Worm (Caenorhabditis elegans) whole organism, early embryonic: ENCODE data around the gene ceh-63.

ENCODE experiments used
- B0310.2 ChIP-seq: sonication (generic microtip); optimal IDR thresholded peaks from 2 replicates; lab custom pipeline; 2016; ENCODE audit warnings: mild to moderate bottlenecking, missing genetic modification characterization, missing compliant biosample characterization
- F13C5.2 ChIP-seq: sonication (generic microtip); optimal IDR thresholded peaks from 2 replicates; lab custom pipeline; 2017; ENCODE audit warnings: mild to moderate bottlenecking, missing genetic modification characterization, inconsistent platforms, missing compliant biosample characterization
- aly-1 ChIP-seq: sonication (generic microtip); optimal IDR thresholded peaks from 2 replicates; lab custom pipeline; 2016; ENCODE audit warnings: missing genetic modification characterization, missing compliant biosample characterization
- ama-1 ChIP-seq: fragments of 150-350 bp; optimal IDR thresholded peaks from 2 replicates; lab custom pipeline; 2014
- ceh-13 ChIP-seq: fragments of 200-800 bp; sonication (Bioruptor generic); optimal IDR thresholded peaks from 2 replicates; lab custom pipeline; 2018; ENCODE audit warnings: mild to moderate bottlenecking, missing genetic modification characterization, missing compliant biosample characterization
- ceh-36 ChIP-seq: sonication (generic microtip); optimal IDR thresholded peaks from 2 replicates; lab custom pipeline; 2016; ENCODE audit warnings: missing genetic modification characterization, inconsistent platforms, missing compliant biosample characterization
- ets-7 ChIP-seq: sonication (generic microtip); optimal IDR thresholded peaks from 2 replicates; lab custom pipeline; 2016; ENCODE audit warnings: missing genotype, missing genetic modification characterization, missing compliant biosample characterization
- flt-1 ChIP-seq: fragments of 200-800 bp; sonication (Bioruptor generic); IDR thresholded peaks from 2 replicates; pipeline ENCODE4 v1.3.6; 2022; ENCODE audit warnings: missing genetic modification characterization, missing compliant biosample characterization
- hmbx-1 ChIP-seq: sonication (generic microtip); optimal IDR thresholded peaks from 2 replicates; lab custom pipeline; 2016; ENCODE audit warnings: mild to moderate bottlenecking, missing genetic modification characterization, missing compliant biosample characterization
- hmg-4 ChIP-seq: fragments of 200-800 bp; sonication (Bioruptor generic); optimal IDR thresholded peaks from 2 replicates; lab custom pipeline; 2018; ENCODE audit warnings: mild to moderate bottlenecking, missing genetic modification characterization, missing compliant biosample characterization
- hnd-1 ChIP-seq: sonication (generic microtip); optimal IDR thresholded peaks from 2 replicates; lab custom pipeline; 2016; ENCODE audit warnings: missing genetic modification characterization, missing compliant biosample characterization
- pes-1 ChIP-seq: fragments of 200-800 bp; sonication (Bioruptor generic); IDR thresholded peaks from 2 replicates; pipeline ENCODE4 v1.3.6; 2022; ENCODE audit warnings: missing genetic modification reagents, missing genetic modification characterization, missing compliant biosample characterization
- scrt-1 ChIP-seq: fragments of 200-800 bp; sonication (Bioruptor generic); IDR thresholded peaks from 2 replicates; pipeline ENCODE4 v1.3.6; 2022; ENCODE audit warnings: missing genetic modification characterization, missing compliant biosample characterization
- sea-1 ChIP-seq: fragments of 200-800 bp; sonication (Bioruptor generic); conservative IDR thresholded peaks from 2 replicates; pipeline ENCODE4 v1.3.6; 2022; ENCODE audit warnings: missing genetic modification characterization, missing compliant biosample characterization
- tbx-11 ChIP-seq: fragments of 200-800 bp; sonication (Bioruptor generic); IDR thresholded peaks from 2 replicates; pipeline ENCODE4 v1.3.6; 2022; ENCODE audit warnings: missing genetic modification characterization, missing compliant biosample characterization
- tbx-37 ChIP-seq: fragments of 200-800 bp; sonication (Bioruptor generic); conservative IDR thresholded peaks from 2 replicates; pipeline ENCODE4 v1.3.6; 2022; ENCODE audit warnings: missing genetic modification reagents, missing genetic modification characterization, missing compliant biosample characterization
- tra-4 ChIP-seq: sonication (generic microtip); optimal IDR thresholded peaks from 2 replicates; lab custom pipeline; 2017; ENCODE audit warnings: missing genetic modification characterization, missing compliant biosample characterization

The ceh-63 gene

ce11 chrX:3633654-3634053, 40.2 kb downstream of the ceh-63 start, which contains the start of gene gst-11:
gst-11 (minus strand) TSS chrX:3633754.
- TF ChIP-seq flt-1 (GFP tag; lab: Robert Waterston, UW) (no peak), ceh-36 (tag; lab: Kevin White, UChicago) (no peak), ceh-13 (GFP tag; lab: Kevin White, UChicago) (no peak), pes-1 (GFP tag; lab: Robert Waterston, UW) (no peak), hmbx-1 (no peak), F13C5.2 (tag; lab: Kevin White, UChicago) (no peak), aly-1 (no peak), tbx-11 (no peak), B0310.2 (tag; lab: Kevin White, UChicago) (no peak), scrt-1 (GFP tag; lab: Robert Waterston, UW) (no peak), tbx-37 (GFP tag; lab: Robert Waterston, UW) (no peak), hnd-1 (tag; lab: Kevin White, UChicago) (no peak), ama-1 (lab: Kevin White, UChicago) (no peak), tra-4 (tag; lab: Kevin White, UChicago) (no peak), ets-7 (no peak)

ce11 chrX:3631550-3631949, 42.3 kb downstream of the ceh-63 start:
- no peak for TF ChIP-seq hmbx-1
- peak; percentile 65 for TF ChIP-seq tbx-11
- no peak for TF ChIP-seq aly-1
- TF ChIP-seq ama-1 (lab: Kevin White, UChicago): no peak
- TF ChIP-seq hnd-1 (tag; lab: Kevin White, UChicago): no peak
- TF ChIP-seq F13C5.2 (tag; lab: Kevin White, UChicago): no peak
- 0 out of 2 replicates have a peak, but pooled peaks have one; percentile 60 for TF ChIP-seq scrt-1 (GFP tag; lab: Robert Waterston, UW)
- no peak for TF ChIP-seq ceh-13 (GFP tag; lab: Kevin White, UChicago)
- TF ChIP-seq ceh-36 (tag; lab: Kevin White, UChicago): no peak
- TF ChIP-seq flt-1 (GFP tag; lab: Robert Waterston, UW): no peak
- no peak for TF ChIP-seq tbx-37 (GFP tag; lab: Robert Waterston, UW)
- no peak for TF ChIP-seq B0310.2 (tag; lab: Kevin White, UChicago)
- TF ChIP-seq pes-1 (GFP tag; lab: Robert Waterston, UW): no peak
- peak; percentile 72; the same call in 1 of the 2 replicates for TF ChIP-seq sea-1 (GFP tag; lab: Robert Waterston, UW)
- TF ChIP-seq hmg-4 (GFP tag; lab: Kevin White, UChicago): no peak

ce11 chrX:3630090-3630489, 43.8 kb downstream of the ceh-63 start:
- TF ChIP-seq flt-1 (GFP tag; lab: Robert Waterston, UW) (no peak), sea-1 (GFP tag; lab: Robert Waterston, UW) (no peak), hnd-1 (tag; lab: Kevin White, UChicago) (no peak), ama-1 (lab: Kevin White, UChicago) (no peak), ceh-36 (tag; lab: Kevin White, UChicago) (no peak), scrt-1 (GFP tag; lab: Robert Waterston, UW) (no peak), aly-1 (no peak), tra-4 (tag; lab: Kevin White, UChicago) (no peak), hmbx-1 (no peak), ceh-13 (GFP tag; lab: Kevin White, UChicago) (no peak), tbx-37 (GFP tag; lab: Robert Waterston, UW) (no peak), tbx-11 (no peak)

ce11 chrX:3628016-3628415, 45.8 kb downstream of the ceh-63 start, which contains the start of gene vep-2:
vep-2 (plus strand) TSS chrX:3628316.
- TF ChIP-seq scrt-1 (GFP tag; lab: Robert Waterston, UW) (no peak), F13C5.2 (tag; lab: Kevin White, UChicago) (no peak), sea-1 (GFP tag; lab: Robert Waterston, UW) (no peak), ets-7 (no peak), B0310.2 (tag; lab: Kevin White, UChicago) (no peak), pes-1 (GFP tag; lab: Robert Waterston, UW) (no peak), ceh-13 (GFP tag; lab: Kevin White, UChicago) (no peak), ceh-36 (tag; lab: Kevin White, UChicago) (no peak), flt-1 (GFP tag; lab: Robert Waterston, UW) (no peak), tbx-37 (GFP tag; lab: Robert Waterston, UW) (no peak)

- no peak for TF ChIP-seq tbx-11
- TF ChIP-seq tra-4 (tag; lab: Kevin White, UChicago): no peak
- no peak for TF ChIP-seq ceh-36 (tag; lab: Kevin White, UChicago)
- TF ChIP-seq F13C5.2 (tag; lab: Kevin White, UChicago): no peak
- TF ChIP-seq hmg-4 (GFP tag; lab: Kevin White, UChicago): no peak
- TF ChIP-seq aly-1: no peak
- no peak for TF ChIP-seq hmbx-1
- no peak for TF ChIP-seq tbx-37 (GFP tag; lab: Robert Waterston, UW)
- TF ChIP-seq scrt-1 (GFP tag; lab: Robert Waterston, UW): no peak
- no peak for TF ChIP-seq ets-7
- TF ChIP-seq ama-1 (lab: Kevin White, UChicago): no peak
- no peak for TF ChIP-seq pes-1 (GFP tag; lab: Robert Waterston, UW)
- TF ChIP-seq hnd-1 (tag; lab: Kevin White, UChicago): no peak
Observed at ce11 chrX:3625599-3625998, 48.3 kb downstream of the ceh-63 start.

- TF ChIP-seq hmg-4 (GFP tag; lab: Kevin White, UChicago): no peak
- no peak for TF ChIP-seq F13C5.2 (tag; lab: Kevin White, UChicago)
- no peak for TF ChIP-seq tra-4 (tag; lab: Kevin White, UChicago)
- TF ChIP-seq scrt-1 (GFP tag; lab: Robert Waterston, UW): no peak
- no peak for TF ChIP-seq hnd-1 (tag; lab: Kevin White, UChicago)
- no peak for TF ChIP-seq aly-1
Observed at ce11 chrX:3623162-3623561, 50.7 kb downstream of the ceh-63 start, which contains the start of gene C18B2.2. C18B2.2 (plus strand) TSS chrX:3623462.
